Worm (Caenorhabditis elegans) whole organism, mixed stage, embryonic: ENCODE measurements around the gene prp-38.

Source experiments
- M03D4.4 ChIP-seq: sonication (generic microtip); optimal IDR thresholded peaks from 2 replicates; lab custom pipeline; 2017; ENCODE audit warnings: mild to moderate bottlenecking, missing genetic modification characterization, missing compliant biosample characterization
- bed-3 ChIP-seq: fragments of 200-800 bp; sonication (Bioruptor generic); optimal IDR thresholded peaks from 3 replicates; lab custom pipeline; 2018; ENCODE audit warnings: mild to moderate bottlenecking, missing genetic modification characterization, moderate library complexity, missing compliant biosample characterization
- blmp-1 ChIP-seq: fragments of 150-350 bp; optimal IDR thresholded peaks from 2 replicates; lab custom pipeline; 2014; ENCODE audit warnings: missing biosample characterization, missing genetic modification characterization
- ceh-39 ChIP-seq: fragments of 150-350 bp; optimal IDR thresholded peaks from 2 replicates; lab custom pipeline; 2014; ENCODE audit warnings: missing biosample characterization, missing genetic modification characterization
- ceh-43 ChIP-seq: fragments of 200-800 bp; sonication (Bioruptor generic); optimal IDR thresholded peaks from 2 replicates; lab custom pipeline; 2018; ENCODE audit warnings: mild to moderate bottlenecking, missing genetic modification characterization, moderate library complexity, missing compliant biosample characterization
- ceh-83 ChIP-seq: fragments of 200-800 bp; sonication (Bioruptor generic); optimal IDR thresholded peaks from 2 replicates; lab custom pipeline; 2018; ENCODE audit warnings: mild to moderate bottlenecking, missing genetic modification characterization, missing compliant biosample characterization
- ces-1 ChIP-seq: fragments of 150-350 bp; optimal IDR thresholded peaks from 2 replicates; lab custom pipeline; 2014; ENCODE audit warnings: missing biosample characterization, missing genetic modification reagents, missing genetic modification characterization
- drap-1 ChIP-seq: fragments of 200-800 bp; sonication (Bioruptor generic); optimal IDR thresholded peaks from 3 replicates; lab custom pipeline; 2018; ENCODE audit warnings: mild to moderate bottlenecking, missing genetic modification characterization, missing compliant biosample characterization
- elt-1 ChIP-seq: sonication (generic microtip); optimal IDR thresholded peaks from 2 replicates; lab custom pipeline; 2017; ENCODE audit warnings: missing genetic modification characterization, mild to moderate bottlenecking, missing compliant biosample characterization, antibody characterized with exemption, moderate library complexity, borderline replicate concordance; ENCODE audit not compliant: insufficient read depth
- flh-1 ChIP-seq: fragments of 200-800 bp; sonication (Bioruptor generic); optimal IDR thresholded peaks from 2 replicates; lab custom pipeline; 2018; ENCODE audit warnings: mild to moderate bottlenecking, missing genetic modification characterization, moderate library complexity, missing compliant biosample characterization
- ham-2 ChIP-seq: fragments of 200-800 bp; sonication (Bioruptor generic); optimal IDR thresholded peaks from 2 replicates; lab custom pipeline; 2018; ENCODE audit warnings: mild to moderate bottlenecking, missing genetic modification characterization, missing compliant biosample characterization
- hlh-1 ChIP-seq: fragments of 150-350 bp; optimal IDR thresholded peaks from 2 replicates; lab custom pipeline; 2014; ENCODE audit warnings: missing biosample characterization, missing genetic modification reagents, missing genetic modification characterization
- lin-13 ChIP-seq: fragments of 150-350 bp; optimal IDR thresholded peaks from 2 replicates; lab custom pipeline; 2014; ENCODE audit warnings: missing biosample characterization, missing genetic modification characterization
- lin-32 ChIP-seq: fragments of 200-800 bp; sonication (Bioruptor generic); optimal IDR thresholded peaks from 2 replicates; lab custom pipeline; 2018; ENCODE audit warnings: mild to moderate bottlenecking, missing genetic modification characterization, missing compliant biosample characterization
- lsy-2 ChIP-seq: fragments of 150-350 bp; optimal IDR thresholded peaks from 2 replicates; lab custom pipeline; 2014; ENCODE audit warnings: missing biosample characterization, missing genetic modification characterization
- mab-5 ChIP-seq: fragments of 150-350 bp; optimal IDR thresholded peaks from 2 replicates; lab custom pipeline; 2014; ENCODE audit warnings: missing biosample characterization, missing genetic modification characterization
- mep-1 ChIP-seq: fragments of 150-350 bp; optimal IDR thresholded peaks from 2 replicates; lab custom pipeline; 2017; ENCODE audit warnings: missing biosample characterization, missing genetic modification reagents, missing genetic modification characterization, inconsistent platforms
- mls-2 ChIP-seq: sonication (generic microtip); optimal IDR thresholded peaks from 2 replicates; lab custom pipeline; 2016; ENCODE audit warnings: mild to moderate bottlenecking, missing genetic modification characterization, moderate library complexity, missing compliant biosample characterization
- nhr-2 ChIP-seq: fragments of 150-350 bp; optimal IDR thresholded peaks from 2 replicates; lab custom pipeline; 2014; ENCODE audit warnings: missing biosample characterization, missing genetic modification characterization
- nhr-237 ChIP-seq: fragments of 150-350 bp; optimal IDR thresholded peaks from 2 replicates; lab custom pipeline; 2014; ENCODE audit warnings: missing biosample characterization, missing genetic modification characterization
- nhr-28 ChIP-seq: fragments of 150-350 bp; optimal IDR thresholded peaks from 2 replicates; lab custom pipeline; 2014; ENCODE audit warnings: missing biosample characterization, missing genetic modification characterization
- nhr-76 ChIP-seq: sonication (generic microtip); optimal IDR thresholded peaks from 2 replicates; lab custom pipeline; 2017; ENCODE audit warnings: missing biosample characterization, missing genetic modification characterization
- pha-4 ChIP-seq: fragments of 150-350 bp; optimal IDR thresholded peaks from 2 replicates; lab custom pipeline; 2018; ENCODE audit warnings: missing biosample characterization, missing genetic modification reagents, missing genetic modification characterization
- sem-2 ChIP-seq: fragments of 200-800 bp; sonication (Bioruptor generic); optimal IDR thresholded peaks from 2 replicates; lab custom pipeline; 2018; ENCODE audit warnings: mild to moderate bottlenecking, missing genetic modification characterization, missing compliant biosample characterization
- snpc-4 ChIP-seq: fragments of 150-350 bp; optimal IDR thresholded peaks from 2 replicates; lab custom pipeline; 2014; ENCODE audit warnings: missing biosample characterization, missing genetic modification characterization
- sptf-1 ChIP-seq: sonication (generic microtip); optimal IDR thresholded peaks from 2 replicates; lab custom pipeline; 2017; ENCODE audit warnings: mild to moderate bottlenecking, missing genetic modification characterization, moderate library complexity, missing compliant biosample characterization
- tbx-8 ChIP-seq: fragments of 200-800 bp; sonication (Bioruptor generic); optimal IDR thresholded peaks from 2 replicates; lab custom pipeline; 2018; ENCODE audit warnings: mild to moderate bottlenecking, missing genetic modification characterization, moderate library complexity, missing compliant biosample characterization
- unc-120 ChIP-seq: sonication (generic microtip); optimal IDR thresholded peaks from 2 replicates; lab custom pipeline; 2017; ENCODE audit warnings: missing genetic modification characterization, missing compliant biosample characterization; ENCODE audit not compliant: poor library complexity, severe bottlenecking
- unc-39 ChIP-seq: fragments of 150-350 bp; optimal IDR thresholded peaks from 2 replicates; lab custom pipeline; 2014; ENCODE audit warnings: missing biosample characterization, missing genetic modification characterization
- unc-62 ChIP-seq: fragments of 150-350 bp; optimal IDR thresholded peaks from 2 replicates; lab custom pipeline; 2014; ENCODE audit warnings: missing biosample characterization, missing genetic modification reagents, missing genetic modification characterization
- zip-8 ChIP-seq: fragments of 150-350 bp; optimal IDR thresholded peaks from 2 replicates; lab custom pipeline; 2014; ENCODE audit warnings: missing biosample characterization, missing genetic modification characterization
- ztf-11 ChIP-seq: fragments of 150-350 bp; optimal IDR thresholded peaks from 2 replicates; lab custom pipeline; 2014; ENCODE audit warnings: missing biosample characterization, missing genetic modification characterization

The prp-38 gene

DNA sequence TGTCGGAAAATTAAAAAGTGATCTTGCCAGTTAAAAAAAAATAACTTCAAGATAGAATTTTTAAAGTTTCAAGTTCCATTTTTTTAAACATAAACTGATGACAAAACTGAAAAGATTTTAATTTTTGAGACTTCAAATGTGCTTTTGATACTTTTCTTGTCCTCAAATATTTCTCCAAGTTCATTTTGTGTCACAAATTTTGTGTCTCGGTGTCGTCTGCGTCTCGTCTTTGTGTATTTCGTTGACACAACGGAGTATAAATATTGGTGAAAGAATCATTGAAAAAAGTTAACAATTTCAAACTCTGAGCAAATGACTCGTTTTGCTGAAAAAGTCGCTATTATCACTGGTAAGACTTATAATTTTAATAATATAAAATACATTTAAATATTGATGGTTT lies 21.8 kb downstream of the prp-38 start, which contains the start of gene D1054.8:
Gene D1054.8 (plus strand): TSS at position 301 of the 400 bp plus-strand sequence.
- no peak for TF ChIP-seq ceh-43
- TF ChIP-seq nhr-2 (tag; lab: Kevin White, UChicago): no peak
- no peak for TF ChIP-seq unc-62
- TF ChIP-seq unc-120 (tag; lab: Kevin White, UChicago): no peak
- no peak for TF ChIP-seq ham-2 (GFP tag; lab: Kevin White, UChicago)

DNA sequence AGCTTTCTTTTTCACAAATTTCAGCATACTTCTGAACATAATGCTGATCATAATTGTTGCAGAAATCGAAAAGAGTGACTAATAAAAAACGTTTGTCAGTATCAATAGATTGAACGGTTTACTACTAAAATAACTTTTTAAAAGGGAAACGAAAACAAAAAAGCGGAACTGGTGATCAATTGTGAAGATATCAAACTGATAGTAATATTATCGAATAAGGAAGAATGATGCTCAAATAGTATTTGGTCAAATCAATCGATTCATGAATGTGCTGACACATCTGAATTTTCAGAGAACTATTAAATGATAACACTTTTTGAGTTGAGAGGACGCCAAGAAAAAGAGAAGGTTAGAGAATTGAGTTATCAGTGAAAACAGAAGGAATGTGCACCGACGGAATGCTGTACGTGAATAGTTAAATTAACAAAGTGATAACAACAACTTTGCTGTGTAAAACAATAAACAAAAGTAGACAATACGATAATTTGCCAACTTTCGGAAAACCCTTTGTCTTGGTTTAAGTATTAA lies 29.2 kb downstream of the prp-38 start, which contains the start of gene D1054.5:
Gene D1054.5 (minus strand): TSS at position 51 of the 528 bp plus-strand sequence.
- no peak for TF ChIP-seq ham-2 (GFP tag; lab: Kevin White, UChicago)
- TF ChIP-seq bed-3: no peak
- no peak for TF ChIP-seq ceh-83
- TF ChIP-seq lin-32 (GFP tag; lab: Kevin White, UChicago): no peak
- TF ChIP-seq mls-2 (tag; lab: Kevin White, UChicago): no peak
- TF ChIP-seq pha-4 (tag; lab: Kevin White, UChicago): no peak
- no peak for TF ChIP-seq unc-39 (tag; lab: Kevin White, UChicago)
- no peak for TF ChIP-seq nhr-2 (tag; lab: Kevin White, UChicago)
- TF ChIP-seq unc-120 (tag; lab: Kevin White, UChicago): no peak
- TF ChIP-seq ceh-39 (tag; lab: Kevin White, UChicago): no peak
- no peak for TF ChIP-seq flh-1 (GFP tag; lab: Kevin White, UChicago)
- TF ChIP-seq M03D4.4 (tag; lab: Kevin White, UChicago): no peak
- TF ChIP-seq zip-8 (tag; lab: Kevin White, UChicago): no peak
- TF ChIP-seq elt-1 (tag; lab: Kevin White, UChicago): no peak
- TF ChIP-seq tbx-8 (GFP tag; lab: Kevin White, UChicago): no peak

DNA sequence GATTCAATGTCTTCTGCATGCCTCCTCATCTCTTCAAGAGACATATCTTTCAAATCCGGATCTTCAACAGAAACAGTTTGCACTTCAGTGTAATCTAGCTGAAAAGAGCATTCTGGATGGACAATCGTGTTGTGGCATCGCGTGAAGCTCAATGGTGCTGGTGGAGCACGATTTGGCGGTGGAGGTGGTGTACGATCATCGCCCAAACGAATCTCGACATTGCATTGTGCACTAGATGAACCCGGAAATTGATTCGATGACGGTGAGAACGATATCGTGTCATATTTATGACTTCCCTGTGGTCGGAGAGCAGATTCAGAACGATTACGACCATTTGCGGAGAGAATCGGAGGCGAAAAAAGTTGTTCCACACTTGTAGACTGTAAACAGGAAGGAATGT lies 32.6 kb downstream of the prp-38 start:
- TF ChIP-seq ceh-83: no peak
- TF ChIP-seq snpc-4 (tag; lab: Kevin White, UChicago): no peak
- TF ChIP-seq nhr-28 (tag; lab: Kevin White, UChicago): no peak
- no peak for TF ChIP-seq sptf-1 (tag; lab: Kevin White, UChicago)
- TF ChIP-seq elt-1 (tag; lab: Kevin White, UChicago): no peak
- TF ChIP-seq ham-2 (GFP tag; lab: Kevin White, UChicago): no peak
- TF ChIP-seq ztf-11 (tag; lab: Kevin White, UChicago): no peak
- no peak for TF ChIP-seq nhr-76 (tag; lab: Kevin White, UChicago)
- TF ChIP-seq lsy-2 (tag; lab: Kevin White, UChicago): no peak
- no peak for TF ChIP-seq nhr-237 (tag; lab: Kevin White, UChicago)
- no peak for TF ChIP-seq mls-2 (tag; lab: Kevin White, UChicago)
- no peak for TF ChIP-seq tbx-8 (GFP tag; lab: Kevin White, UChicago)
- TF ChIP-seq sem-2 (GFP tag; lab: Kevin White, UChicago): no peak
- TF ChIP-seq lin-13 (tag; lab: Kevin White, UChicago): no peak
- no peak for TF ChIP-seq drap-1 (GFP tag; lab: Kevin White, UChicago)
- TF ChIP-seq hlh-1 (tag; lab: Kevin White, UChicago): no peak
- no peak for TF ChIP-seq nhr-2 (tag; lab: Kevin White, UChicago)
- TF ChIP-seq mab-5 (tag; lab: Kevin White, UChicago): no peak
- TF ChIP-seq M03D4.4 (tag; lab: Kevin White, UChicago): no peak

DNA sequence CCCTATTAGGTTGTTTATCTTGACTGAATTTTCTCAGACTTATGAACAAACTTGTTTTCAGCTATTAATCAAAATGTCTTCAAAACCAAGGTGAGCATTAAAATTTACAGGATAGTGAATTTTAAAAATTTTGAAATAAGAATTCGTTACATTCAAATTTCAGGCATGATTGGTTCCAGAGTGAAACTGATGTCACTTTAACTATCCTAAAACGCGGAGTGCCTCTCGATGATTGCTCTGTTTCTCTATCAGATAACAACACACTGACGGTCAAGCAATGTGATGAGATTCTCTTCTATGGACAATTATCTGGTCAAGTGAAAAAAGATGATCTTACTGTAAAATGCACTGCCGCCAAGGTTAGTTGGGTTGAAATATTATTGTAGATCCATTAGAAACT lies 34.4 kb downstream of the prp-38 start, which contains the start of gene D1054.3:
Gene D1054.3 (plus strand): TSS at position 62 of the 400 bp plus-strand sequence.
- TF ChIP-seq bed-3 (no peak), blmp-1 (tag; lab: Kevin White, UChicago) (no peak)

DNA sequence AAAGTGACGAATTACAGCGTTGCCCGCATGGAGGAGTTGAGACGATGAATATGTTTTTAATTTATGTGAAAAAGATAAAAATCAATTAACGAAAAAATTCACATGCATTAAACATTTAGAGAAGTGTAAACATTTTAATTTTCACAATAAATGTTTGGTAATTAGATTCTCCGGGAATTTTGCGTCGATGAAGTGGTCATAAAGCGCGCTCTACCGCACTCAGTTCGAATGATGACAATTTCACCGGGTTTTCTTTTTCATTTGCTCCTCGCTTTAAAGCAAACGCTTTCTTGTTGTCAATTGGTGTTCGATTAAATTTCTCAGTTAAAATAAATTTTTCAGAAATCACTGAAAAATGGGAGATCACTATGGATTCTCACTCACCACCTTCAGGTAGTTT lies 35.8 kb downstream of the prp-38 start, which contains the start of the genes D1054.1 and pas-2:
Gene D1054.1 (minus strand): TSS at position 192 of the 400 bp plus-strand sequence.
Gene pas-2 (plus strand): TSS at position 343 of the 400 bp plus-strand sequence.
- TF ChIP-seq mep-1 (peak; percentile 15), M03D4.4 (tag; lab: Kevin White, UChicago) (no peak), ceh-39 (tag; lab: Kevin White, UChicago) (no peak), ces-1 (peak; percentile 85), sem-2 (GFP tag; lab: Kevin White, UChicago) (no peak), mab-5 (tag; lab: Kevin White, UChicago) (no peak), lin-13 (tag; lab: Kevin White, UChicago) (no peak), mls-2 (tag; lab: Kevin White, UChicago) (no peak), unc-120 (tag; lab: Kevin White, UChicago) (no peak)
- TF ChIP-seq, all 35 proteins: peak for 2
